Worm (Caenorhabditis elegans): ENCODE measurements around the gene srw-42.
"Not testable (repeated sequence)": the region's sequence is repeated elsewhere in the genome, so short reads cannot be mapped to it uniquely, and the experiment has no call there.

The srw-42 gene

ce11 chrV:16671190-16671589, 22.4 kb downstream of the srw-42 start, which contains the start of gene str-61:
TSS of gene str-61 (minus strand) at chrV:16671290.
- TF ChIP-seq ztf-4 (tag; optimal IDR thresholded peaks at IDR 0.05) (no peak), C16A3.4 (tag; optimal IDR thresholded peaks at IDR 0.05) (no peak), snpc-4 (tag; optimal IDR thresholded peaks at IDR 0.05) (no peak), unc-30 (tag; optimal IDR thresholded peaks at IDR 0.05) (no peak), sup-37 (GFP tag; optimal IDR thresholded peaks at IDR 0.05) (no peak), dpl-1 (GFP tag; optimal IDR thresholded peaks at IDR 0.05) (no peak), zag-1 (tag; optimal IDR thresholded peaks at IDR 0.05) (no peak), nhr-237 (tag; optimal IDR thresholded peaks at IDR 0.05) (no peak), pag-3 (tag; optimal IDR thresholded peaks at IDR 0.05; ENCODE audit: borderline replicate concordance, insufficient read depth) (no peak), dsc-1 (tag; optimal IDR thresholded peaks at IDR 0.05) (no peak), lin-35 (GFP tag; optimal IDR thresholded peaks at IDR 0.05) (no peak), nhr-19 (GFP tag; conservative IDR thresholded peaks at IDR 0.05) (no peak), blmp-1 (tag; optimal IDR thresholded peaks at IDR 0.05) (no peak), lsy-2 (tag; optimal IDR thresholded peaks at IDR 0.05) (no peak), elt-2 (tag; optimal IDR thresholded peaks at IDR 0.05) (no peak), lin-13 (GFP tag; optimal IDR thresholded peaks at IDR 0.05) (no peak), Y116A8C.19 (tag; optimal IDR thresholded peaks at IDR 0.05; ENCODE audit: borderline replicate concordance) (no peak), nhr-47 (tag; optimal IDR thresholded peaks at IDR 0.05) (no peak)

- TF ChIP-seq fkh-10 (GFP tag; optimal IDR thresholded peaks at IDR 0.05): no peak
- TF ChIP-seq ces-1 (GFP tag; optimal IDR thresholded peaks at IDR 0.05): no peak
- no peak for TF ChIP-seq blmp-1 (tag; optimal IDR thresholded peaks at IDR 0.05)
- TF ChIP-seq fkh-8 (tag; optimal IDR thresholded peaks at IDR 0.05): no peak
- TF ChIP-seq ceh-90 (tag; optimal IDR thresholded peaks at IDR 0.05): no peak
- no peak for TF ChIP-seq unc-98 (GFP tag; IDR thresholded peaks at IDR 0.05)
Observed at ce11 chrV:16668473-16668872, 25.2 kb downstream of the srw-42 start, which contains the start of gene F14F8.9. TSS of gene F14F8.9 (minus strand) at chrV:16668573.

- no peak for TF ChIP-seq nhr-71 (tag; optimal IDR thresholded peaks at IDR 0.05)
- TF ChIP-seq sup-37 (GFP tag; optimal IDR thresholded peaks at IDR 0.05): no peak
- TF ChIP-seq nhr-85 (tag): no peak
- TF ChIP-seq nhr-28 (tag; optimal IDR thresholded peaks at IDR 0.05): no peak
- no peak for TF ChIP-seq lin-15B (tag; optimal IDR thresholded peaks at IDR 0.05)
- TF ChIP-seq nhr-11 (tag; optimal IDR thresholded peaks at IDR 0.05): no peak
- no peak for TF ChIP-seq tlp-1 (tag; optimal IDR thresholded peaks at IDR 0.05)
- no peak for TF ChIP-seq nhr-77 (tag; optimal IDR thresholded peaks at IDR 0.05)
Observed at ce11 chrV:16666647-16667046, 27.0 kb downstream of the srw-42 start, which contains the start of gene F14F8.14. TSS of gene F14F8.14 (minus strand) at chrV:16666747.

- TF ChIP-seq tlp-1, fos-1, vab-15 (tag; optimal IDR thresholded peaks at IDR 0.05): not testable (repeated sequence)
Observed at ce11 chrV:16660816-16661215, 32.8 kb downstream of the srw-42 start, which contains the start of gene Y70C5B.2. TSS of gene Y70C5B.2 (minus strand) at chrV:16660916.

- TF ChIP-seq unc-130 (tag; optimal IDR thresholded peaks at IDR 0.05); ceh-63 (GFP tag; optimal IDR thresholded peaks at IDR 0.05); sox-4 (tag; optimal IDR thresholded peaks at IDR 0.05): not testable (repeated sequence)
Observed at ce11 chrV:16654242-16654641, 39.4 kb downstream of the srw-42 start, which contains the start of gene W06G6.15. TSS of gene W06G6.15 (plus strand) at chrV:16654542.

Data from whole organism, L1 larva.